Worm (Caenorhabditis elegans) whole organism, early embryonic: Measurements from ENCODE around the gene faah-4.

Experiments used
- aly-1 ChIP-seq: sonication (generic microtip); optimal IDR thresholded peaks from 2 replicates; lab custom pipeline; 2016; ENCODE audit warnings: missing genetic modification characterization, missing compliant biosample characterization
- ama-1 ChIP-seq: fragments of 150-350 bp; optimal IDR thresholded peaks from 2 replicates; lab custom pipeline; 2014

ce11 chrIII:11923586-11923985 is 13.9 kb upstream of the faah-4 start, which contains the start of gene nft-1:
- no peak for TF ChIP-seq ama-1 (lab: Kevin White, UChicago)
- no peak for TF ChIP-seq aly-1 (tag; lab: Kevin White, UChicago)
